Fruit fly (Drosophila melanogaster): ENCODE measurements around the gene twin.

The twin gene

DNA sequence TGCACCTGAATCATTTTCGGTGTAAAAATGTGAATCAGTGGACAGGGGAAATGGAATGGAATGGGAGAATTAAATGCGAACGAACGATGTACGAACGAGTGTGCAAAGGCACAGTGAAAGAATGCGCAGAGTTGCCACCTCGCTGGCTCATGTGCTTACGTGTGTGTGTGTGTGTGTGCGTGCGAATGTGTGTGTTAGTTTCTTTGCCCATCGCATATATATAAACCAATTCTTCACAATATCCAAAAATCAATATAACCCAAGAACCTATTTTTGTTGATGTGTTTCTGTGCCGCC lies 9.4 kb upstream of the twin start (continued):
- TF ChIP-seq CG15696 (tag; optimal IDR thresholded peaks at IDR 0.05) (no peak), CG2202 (tag; optimal IDR thresholded peaks at IDR 0.05) (no peak), CG11504 (tag; optimal IDR thresholded peaks at IDR 0.05) (no peak), Hr39 (optimal IDR thresholded peaks at IDR 0.05) (no peak), pho (GFP tag; optimal IDR thresholded peaks at IDR 0.05) (no peak), chm (GFP tag; IDR thresholded peaks at IDR 0.05) (peak; percentile 41; the same call in 1 of the 2 replicates), TFAM (GFP tag; optimal IDR thresholded peaks at IDR 0.05) (no peak), CG16815 (GFP tag; optimal IDR thresholded peaks at IDR 0.05) (no peak), Jarid2 (GFP tag; optimal IDR thresholded peaks at IDR 0.05) (no peak), C15 (GFP tag; IDR thresholded peaks at IDR 0.05) (no peak), CG33213 (GFP tag; optimal IDR thresholded peaks at IDR 0.05) (no peak), Lim3 (GFP tag; IDR thresholded peaks at IDR 0.05) (no peak), otp (GFP tag; IDR thresholded peaks at IDR 0.05) (no peak), sna (GFP tag; IDR thresholded peaks at IDR 0.05; ENCODE audit: partially characterized antibody) (no peak), CG10462 (GFP tag; optimal IDR thresholded peaks at IDR 0.05) (no peak), bab2 (GFP tag; optimal IDR thresholded peaks at IDR 0.05) (no peak), vfl (GFP tag; optimal IDR thresholded peaks at IDR 0.05) (no peak), corto (GFP tag; optimal IDR thresholded peaks at IDR 0.05) (no peak), CG13287 (GFP tag; IDR thresholded peaks at IDR 0.05; ENCODE audit: partially characterized antibody) (no peak), al (GFP tag; IDR thresholded peaks at IDR 0.05) (no peak), seq (GFP tag; IDR thresholded peaks at IDR 0.05) (no peak), Elba2 (GFP tag; optimal IDR thresholded peaks at IDR 0.05) (no peak), chinmo (GFP tag; IDR thresholded peaks at IDR 0.05; ENCODE audit: partially characterized antibody) (peak; percentile 67; the same call in 2 of the 4 replicates), Rx (GFP tag; IDR thresholded peaks at IDR 0.05) (no peak), ERR (GFP tag; optimal IDR thresholded peaks at IDR 0.05) (no peak), vnd (GFP tag; IDR thresholded peaks at IDR 0.05; ENCODE audit: partially characterized antibody) (peak; percentile 32; the same call in 1 of the 3 replicates), CG11696 (GFP tag; IDR thresholded peaks at IDR 0.05) (no peak), aop (GFP tag; IDR thresholded peaks at IDR 0.05) (no peak), Rfx (GFP tag; IDR thresholded peaks at IDR 0.05) (peak; percentile 15; the same call in 1 of the 2 replicates), ham (GFP tag; IDR thresholded peaks at IDR 0.05) (no peak), gt (GFP tag; IDR thresholded peaks at IDR 0.05) (no peak), shn (GFP tag; optimal IDR thresholded peaks at IDR 0.05) (no peak), CG17612 (GFP tag; IDR thresholded peaks at IDR 0.05) (no peak), Hand (GFP tag; optimal IDR thresholded peaks at IDR 0.05) (no peak), pnt (GFP tag; optimal IDR thresholded peaks at IDR 0.05) (no peak), org-1 (GFP tag; optimal IDR thresholded peaks at IDR 0.05) (no peak), Ada2b (GFP tag; IDR thresholded peaks at IDR 0.05) (0 out of 2 replicates have a peak, but pooled peaks have one; percentile 6), HLH3B (GFP tag; IDR thresholded peaks at IDR 0.05) (0 out of 2 replicates have a peak, but pooled peaks have one; percentile 17), jigr1 (GFP tag; IDR thresholded peaks at IDR 0.05) (no peak), CoRest (tag; optimal IDR thresholded peaks at IDR 0.05) (no peak), HLHmδ (GFP tag; optimal IDR thresholded peaks at IDR 0.05) (peak; percentile 58), CG34422 (GFP tag; IDR thresholded peaks at IDR 0.05) (peak; percentile 51; the same call in 1 of the 3 replicates), CG31441 (GFP tag; IDR thresholded peaks at IDR 0.05) (no peak), CG32767 (GFP tag; IDR thresholded peaks at IDR 0.05) (no peak), klu (GFP tag; IDR thresholded peaks at IDR 0.05) (no peak), ranshi (GFP tag; IDR thresholded peaks at IDR 0.05) (no peak), esg (GFP tag; conservative IDR thresholded peaks at IDR 0.05) (no peak), CG11085 (GFP tag; IDR thresholded peaks at IDR 0.05) (no peak), CG15479 (GFP tag; optimal IDR thresholded peaks at IDR 0.05) (peak; percentile 10), Max (GFP tag; optimal IDR thresholded peaks at IDR 0.05) (no peak), Taf1 (GFP tag; IDR thresholded peaks at IDR 0.05) (no peak), HHEX (GFP tag; optimal IDR thresholded peaks at IDR 0.05) (no peak), tx (GFP tag; optimal IDR thresholded peaks at IDR 0.05) (no peak)
